Worm (Caenorhabditis elegans) whole organism, L3 larva: ENCODE measurements around the gene T09F5.1.

Experiments used
- R02D3.7 ChIP-seq: fragments of 150-350 bp; optimal IDR thresholded peaks from 2 replicates; lab custom pipeline; 2014; ENCODE audit warnings: missing biosample characterization, missing genetic modification characterization
- ZK546.5 ChIP-seq: sonication (generic microtip); optimal IDR thresholded peaks from 2 replicates; lab custom pipeline; 2017; ENCODE audit warnings: missing biosample characterization, missing genetic modification characterization
- aly-2 ChIP-seq: fragments of 150-350 bp; optimal IDR thresholded peaks from 2 replicates; lab custom pipeline; 2014; ENCODE audit warnings: missing biosample characterization, missing genetic modification characterization
- ama-1 ChIP-seq: fragments of 150-350 bp; optimal IDR thresholded peaks from 2 replicates; lab custom pipeline; 2018
- ceh-16 ChIP-seq: sonication (generic microtip); optimal IDR thresholded peaks from 2 replicates; lab custom pipeline; 2017; ENCODE audit warnings: missing biosample characterization, missing genetic modification characterization
- ceh-28 ChIP-seq: fragments of 150-350 bp; optimal IDR thresholded peaks from 2 replicates; lab custom pipeline; 2014; ENCODE audit warnings: missing biosample characterization, missing genetic modification reagents, missing genetic modification characterization
- ceh-82 ChIP-seq: fragments of 150-350 bp; optimal IDR thresholded peaks from 2 replicates; lab custom pipeline; 2014; ENCODE audit warnings: missing biosample characterization, missing genetic modification characterization
- ceh-9 ChIP-seq: sonication (generic microtip); optimal IDR thresholded peaks from 2 replicates; lab custom pipeline; 2018; ENCODE audit warnings: missing biosample characterization, missing genetic modification characterization
- egl-27 ChIP-seq: sonication (generic microtip); optimal IDR thresholded peaks from 4 replicates; lab custom pipeline; 2017; ENCODE audit warnings: missing biosample characterization, missing genetic modification reagents, missing genetic modification characterization
- egl-5 ChIP-seq: fragments of 150-350 bp; optimal IDR thresholded peaks from 2 replicates; lab custom pipeline; 2017; ENCODE audit warnings: missing biosample characterization, missing genetic modification reagents, missing genetic modification characterization, inconsistent platforms
- elt-1 ChIP-seq: fragments of 150-350 bp; optimal IDR thresholded peaks from 2 replicates; lab custom pipeline; 2014; ENCODE audit warnings: missing biosample characterization, missing genetic modification characterization
- eor-1 ChIP-seq, 2 experiments: fragments of 150-350 bp; optimal IDR thresholded peaks; 2 replicates each; lab custom pipeline; 2014 to 2018; ENCODE audit warnings: missing biosample characterization in 2 of 2, missing genetic modification characterization in 2 of 2
- fkh-10 ChIP-seq: sonication (generic microtip); optimal IDR thresholded peaks from 2 replicates; lab custom pipeline; 2017; ENCODE audit warnings: missing biosample characterization, missing genetic modification reagents, missing genetic modification characterization
- fkh-2 ChIP-seq: fragments of 150-350 bp; optimal IDR thresholded peaks from 2 replicates; lab custom pipeline; 2014; ENCODE audit warnings: missing biosample characterization, missing genetic modification reagents, missing genetic modification characterization
- fos-1 ChIP-seq: fragments of 150-350 bp; optimal IDR thresholded peaks from 2 replicates; lab custom pipeline; 2014; ENCODE audit warnings: missing biosample characterization, missing genetic modification characterization
- hmg-11 ChIP-seq: sonication (generic microtip); optimal IDR thresholded peaks from 2 replicates; lab custom pipeline; 2016; ENCODE audit warnings: missing genetic modification characterization, missing compliant biosample characterization
- lin-15B ChIP-seq: fragments of 150-350 bp; optimal IDR thresholded peaks from 2 replicates; lab custom pipeline; 2014; ENCODE audit warnings: missing biosample characterization, missing genetic modification characterization
- lin-39 ChIP-seq: fragments of 150-350 bp; optimal IDR thresholded peaks from 2 replicates; lab custom pipeline; 2018; ENCODE audit warnings: missing biosample characterization, missing genetic modification reagents, missing genetic modification characterization
- lsy-12 ChIP-seq: sonication (generic microtip); optimal IDR thresholded peaks from 2 replicates; lab custom pipeline; 2016; ENCODE audit warnings: mild to moderate bottlenecking, missing genetic modification characterization, missing compliant biosample characterization
- nfya-1 ChIP-seq: sonication (generic microtip); optimal IDR thresholded peaks from 2 replicates; lab custom pipeline; 2017; ENCODE audit warnings: missing genetic modification characterization, mild to moderate bottlenecking, missing compliant biosample characterization, antibody characterized with exemption, moderate library complexity; ENCODE audit not compliant: insufficient read depth
- nhr-11 ChIP-seq: fragments of 150-350 bp; optimal IDR thresholded peaks from 2 replicates; lab custom pipeline; 2014; ENCODE audit warnings: missing biosample characterization, missing genetic modification characterization
- nhr-12 ChIP-seq: fragments of 150-350 bp; optimal IDR thresholded peaks from 2 replicates; lab custom pipeline; 2014; ENCODE audit warnings: missing biosample characterization, missing genetic modification characterization
- nhr-23 ChIP-seq: fragments of 150-350 bp; optimal IDR thresholded peaks from 2 replicates; lab custom pipeline; 2014; ENCODE audit warnings: missing biosample characterization, missing genetic modification reagents, missing genetic modification characterization
- nhr-25 ChIP-seq: sonication (generic microtip); optimal IDR thresholded peaks from 2 replicates; lab custom pipeline; 2017; ENCODE audit warnings: missing biosample characterization, missing genetic modification characterization
- nhr-28 ChIP-seq: fragments of 150-350 bp; optimal IDR thresholded peaks from 2 replicates; lab custom pipeline; 2014; ENCODE audit warnings: missing biosample characterization, missing genetic modification characterization
- nhr-43 ChIP-seq: sonication (generic microtip); optimal IDR thresholded peaks from 2 replicates; lab custom pipeline; 2016; ENCODE audit warnings: mild to moderate bottlenecking, missing genetic modification characterization, missing compliant biosample characterization; ENCODE audit not compliant: poor library complexity, severe bottlenecking
- nhr-77 ChIP-seq: fragments of 150-350 bp; optimal IDR thresholded peaks from 2 replicates; lab custom pipeline; 2014; ENCODE audit warnings: missing biosample characterization, missing genetic modification characterization
- pha-4 ChIP-seq: fragments of 150-350 bp; optimal IDR thresholded peaks from 2 replicates; lab custom pipeline; 2014; ENCODE audit warnings: missing biosample characterization, missing genetic modification reagents, missing genetic modification characterization
- pqm-1 ChIP-seq: fragments of 150-350 bp; optimal IDR thresholded peaks from 2 replicates; lab custom pipeline; 2017; ENCODE audit warnings: missing biosample characterization, missing genetic modification characterization, inconsistent platforms
- sea-2 ChIP-seq: fragments of 150-350 bp; sonication (generic microtip); optimal IDR thresholded peaks from 4 replicates; lab custom pipeline; 2014; ENCODE audit warnings: missing biosample characterization, missing genetic modification reagents, missing genetic modification characterization
- skn-1 ChIP-seq: fragments of 150-350 bp; optimal IDR thresholded peaks from 2 replicates; lab custom pipeline; 2014; ENCODE audit warnings: missing biosample characterization, missing genetic modification characterization
- snpc-4 ChIP-seq: fragments of 150-350 bp; optimal IDR thresholded peaks from 2 replicates; lab custom pipeline; 2014; ENCODE audit warnings: missing biosample characterization, missing genetic modification characterization
- tbx-2 ChIP-seq: sonication (generic microtip); optimal IDR thresholded peaks from 2 replicates; lab custom pipeline; 2016; ENCODE audit warnings: mild to moderate bottlenecking, missing genetic modification characterization, missing compliant biosample characterization
- unc-39 ChIP-seq: sonication (generic microtip); optimal IDR thresholded peaks from 4 replicates; lab custom pipeline; 2017; ENCODE audit warnings: missing biosample characterization, missing genetic modification characterization
- unc-62 ChIP-seq: fragments of 150-350 bp; sonication (generic microtip); optimal IDR thresholded peaks from 4 replicates; lab custom pipeline; 2014; ENCODE audit warnings: missing biosample characterization, missing genetic modification reagents, missing genetic modification characterization
- zag-1 ChIP-seq: fragments of 150-350 bp; optimal IDR thresholded peaks from 2 replicates; lab custom pipeline; 2014; ENCODE audit warnings: missing biosample characterization, missing genetic modification characterization
- ztf-11 ChIP-seq: fragments of 150-350 bp; optimal IDR thresholded peaks from 2 replicates; lab custom pipeline; 2014; ENCODE audit warnings: missing biosample characterization, missing genetic modification characterization

T09F5.1 gene

ce11 chrV:15147776-15148175, 1.1 kb upstream of the T09F5.1 start, which contains the start of gene T09F5.20:
Gene T09F5.20, minus strand, starts transcription at chrV:15147876.
- TF ChIP-seq hmg-11 (tag; lab: Kevin White, UChicago) (no peak), tbx-2 (tag; lab: Kevin White, UChicago) (no peak), ztf-11 (no peak), lin-39 (tag; lab: Kevin White, UChicago) (no peak), ZK546.5 (tag; lab: Kevin White, UChicago) (no peak), egl-5 (tag; lab: Kevin White, UChicago) (no peak), egl-27 (no peak), ceh-28 (tag; lab: Kevin White, UChicago) (no peak), skn-1 (tag; lab: Kevin White, UChicago) (no peak), fkh-2 (tag; lab: Kevin White, UChicago) (no peak), fkh-10 (GFP tag; lab: Kevin White, UChicago) (no peak), unc-62 (no peak), unc-39 (no peak), aly-2 (no peak), ceh-16 (tag; lab: Kevin White, UChicago) (no peak), nhr-23 (no peak)

ce11 chrV:15150176-15150575, 1.3 kb downstream of the T09F5.1 start:
- TF ChIP-seq nhr-43 (tag; lab: Kevin White, UChicago) (no peak), nfya-1 (tag; lab: Kevin White, UChicago) (peak; percentile 58)

DNA sequence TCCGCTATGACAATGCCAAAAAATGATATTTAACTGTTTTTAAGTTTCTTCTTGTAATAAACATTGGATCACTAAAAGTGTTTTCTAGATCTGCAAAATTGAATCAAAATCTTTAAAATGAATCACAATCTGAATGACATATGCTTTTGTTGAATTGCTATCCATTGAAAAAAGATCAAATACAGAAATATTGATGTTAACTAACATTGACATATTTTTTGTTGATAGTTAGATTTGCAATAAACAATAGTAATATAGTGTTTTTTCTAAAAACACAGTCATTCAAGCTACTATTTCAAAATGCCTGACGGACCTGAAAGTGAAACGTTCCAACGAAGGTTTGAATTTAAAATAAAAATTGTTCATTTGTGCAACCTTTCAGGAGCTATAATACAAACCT, 1.8 kb downstream of the T09F5.1 start, which contains the start of gene T09F5.2:
TSS of gene T09F5.2 (plus strand) at position 301 of the 400 bp plus-strand sequence.
- TF ChIP-seq R02D3.7 (tag; lab: Kevin White, UChicago): no peak
- no peak for TF ChIP-seq ama-1 (lab: Kevin White, UChicago)
- TF ChIP-seq tbx-2 (tag; lab: Kevin White, UChicago): no peak
- TF ChIP-seq nhr-77 (tag; lab: Kevin White, UChicago): no peak
- no peak for TF ChIP-seq sea-2
- TF ChIP-seq ztf-11: no peak
- no peak for TF ChIP-seq egl-27
- TF ChIP-seq unc-62: no peak
- TF ChIP-seq lsy-12 (tag; lab: Kevin White, UChicago): no peak
- TF ChIP-seq ZK546.5 (tag; lab: Kevin White, UChicago): no peak
- no peak for TF ChIP-seq nhr-25 (tag; lab: Kevin White, UChicago)
- TF ChIP-seq fos-1 (tag; lab: Kevin White, UChicago): no peak
- no peak for TF ChIP-seq fkh-2 (tag; lab: Kevin White, UChicago)
- TF ChIP-seq pqm-1: no peak
- no peak for TF ChIP-seq eor-1 (tag; optimal IDR thresholded peaks at IDR 0.05; lab: Kevin White, UChicago)
- no peak for TF ChIP-seq nhr-43 (tag; lab: Kevin White, UChicago)
- no peak for TF ChIP-seq ceh-82 (tag; lab: Kevin White, UChicago)
- no peak for TF ChIP-seq nhr-12 (tag; lab: Kevin White, UChicago)

- no peak for TF ChIP-seq lin-15B (tag; lab: Kevin White, UChicago)
- TF ChIP-seq lin-39 (tag; lab: Kevin White, UChicago): no peak
- no peak for TF ChIP-seq zag-1
- TF ChIP-seq nhr-11 (tag; lab: Kevin White, UChicago): no peak
- TF ChIP-seq nhr-28: no peak
- no peak for TF ChIP-seq egl-5 (tag; lab: Kevin White, UChicago)
- no peak for TF ChIP-seq snpc-4
- TF ChIP-seq eor-1 (tag; optimal IDR thresholded peaks at IDR 0.05; lab: Kevin White, UChicago): no peak
- TF ChIP-seq pha-4 (tag; lab: Kevin White, UChicago): no peak
- no peak for TF ChIP-seq sea-2
- TF ChIP-seq nhr-43 (tag; lab: Kevin White, UChicago): no peak
- TF ChIP-seq elt-1: no peak
- no peak for TF ChIP-seq fkh-10 (GFP tag; lab: Kevin White, UChicago)
- no peak for TF ChIP-seq fos-1 (tag; lab: Kevin White, UChicago)
- no peak for TF ChIP-seq ceh-82 (tag; lab: Kevin White, UChicago)
- TF ChIP-seq nhr-23: no peak
- TF ChIP-seq ceh-9 (tag; lab: Kevin White, UChicago): no peak
- no peak for TF ChIP-seq hmg-11 (tag; lab: Kevin White, UChicago)
Measured at ce11 chrV:15152010-15152409, 3.1 kb downstream of the T09F5.1 start.
